Worm (Caenorhabditis elegans) whole organism, young adult: ENCODE measurements around the gene irld-63.

Experiments used
- Y67H2A.10 ChIP-seq: fragments of 200-800 bp; sonication (Bioruptor generic); conservative IDR thresholded peaks from 2 replicates; pipeline ENCODE4 v1.3.6; 2022; ENCODE audit warnings: missing genetic modification reagents, missing genetic modification characterization, missing compliant biosample characterization
- ama-1 ChIP-seq, 3 experiments: fragments of 150-350 bp in 1 of 3; sonication (generic microtip) in 2 of 3; optimal IDR thresholded peaks; 2 replicates each; lab custom pipeline; 2014 to 2018; ENCODE audit warnings: missing biosample characterization in 2 of 3, missing genetic modification characterization in 2 of 3, missing genetic modification reagents in 2 of 3
- egl-18 ChIP-seq: fragments of 200-800 bp; sonication (Bioruptor generic); IDR thresholded peaks from 2 replicates; pipeline ENCODE4 v1.3.6; 2022; ENCODE audit warnings: missing genetic modification reagents, missing genetic modification characterization, missing compliant biosample characterization
- lin-35 ChIP-seq, 3 experiments: fragments of 150-350 bp in 2 of 3; sonication (generic microtip) in 1 of 3; optimal IDR thresholded peaks; 2 replicates each; lab custom pipeline; 2014 to 2018; ENCODE audit warnings: missing biosample characterization in 3 of 3, missing genetic modification characterization in 3 of 3, missing genetic modification reagents in 3 of 3
- lsl-1 ChIP-seq: fragments of 200-800 bp; sonication (Bioruptor generic); optimal IDR thresholded peaks from 2 replicates; lab custom pipeline; 2018; ENCODE audit warnings: mild to moderate bottlenecking, missing genetic modification characterization, moderate library complexity, missing compliant biosample characterization
- sea-2 ChIP-seq: fragments of 200-800 bp; sonication (Bioruptor generic); IDR thresholded peaks from 2 replicates; pipeline ENCODE4 v1.3.6; 2022; ENCODE audit warnings: missing genetic modification characterization, missing compliant biosample characterization
- snpc-4 ChIP-seq, 5 experiments: fragments of 150-350 bp in 1 of 5; sonication (generic microtip) in 4 of 5; optimal IDR thresholded peaks; 2 replicates each; lab custom pipeline; 2014 to 2018; ENCODE audit warnings: missing genetic modification characterization in 5 of 5, missing biosample characterization in 3 of 5, antibody characterized with exemption in 2 of 5, mild to moderate bottlenecking in 2 of 5, missing compliant biosample characterization in 2 of 5, missing genotype in 2 of 5, moderate library complexity in 2 of 5, missing genetic modification reagents in 1 of 5
- ztf-25 ChIP-seq: fragments of 200-800 bp; sonication (Bioruptor generic); IDR thresholded peaks from 2 replicates; pipeline ENCODE4 v1.3.6; 2022; ENCODE audit warnings: missing genetic modification reagents, missing genetic modification characterization, missing compliant biosample characterization

DNA sequence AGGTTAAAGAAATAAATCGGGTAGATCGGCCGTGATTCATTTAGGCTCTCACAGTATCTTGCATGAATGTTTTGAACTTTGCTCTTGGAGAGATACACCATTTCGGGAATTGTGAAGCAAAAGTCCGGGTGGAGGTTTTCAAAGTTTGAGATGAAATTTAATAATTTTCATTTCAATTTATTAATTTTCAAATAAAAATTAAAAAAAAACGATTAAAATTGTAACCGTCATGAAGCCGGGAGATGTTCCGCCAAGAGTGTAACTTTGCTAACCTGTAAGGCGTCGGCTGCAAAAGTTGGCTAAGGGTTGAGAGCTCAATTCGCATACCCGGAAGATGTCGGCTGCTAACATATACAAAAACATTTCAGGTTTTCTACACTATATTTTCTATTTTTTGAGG lies 3.8 kb downstream of the irld-63 start, which contains the start of gene irld-67:
- TF ChIP-seq sea-2 (GFP tag; lab: Robert Waterston, UW) (no peak), ztf-25 (GFP tag; lab: Robert Waterston, UW) (no peak), egl-18 (GFP tag; lab: Robert Waterston, UW) (no peak), snpc-4 (GFP tag; optimal IDR thresholded peaks at IDR 0.05; lab: Kevin White, UChicago) (no peak), snpc-4 (tag; optimal IDR thresholded peaks at IDR 0.05; lab: Kevin White, UChicago) (no peak), lin-35 (GFP tag; optimal IDR thresholded peaks at IDR 0.05; lab: Kevin White, UChicago) (no peak), lsl-1 (no peak), Y67H2A.10 (GFP tag; lab: Robert Waterston, UW) (no peak), ama-1 (optimal IDR thresholded peaks at IDR 0.05; lab: Kevin White, UChicago) (no peak), ama-1 (GFP tag; optimal IDR thresholded peaks at IDR 0.05; lab: Kevin White, UChicago) (no peak)
